Fruit fly (Drosophila melanogaster): ENCODE measurements around the gene grn.

grn gene

DNA sequence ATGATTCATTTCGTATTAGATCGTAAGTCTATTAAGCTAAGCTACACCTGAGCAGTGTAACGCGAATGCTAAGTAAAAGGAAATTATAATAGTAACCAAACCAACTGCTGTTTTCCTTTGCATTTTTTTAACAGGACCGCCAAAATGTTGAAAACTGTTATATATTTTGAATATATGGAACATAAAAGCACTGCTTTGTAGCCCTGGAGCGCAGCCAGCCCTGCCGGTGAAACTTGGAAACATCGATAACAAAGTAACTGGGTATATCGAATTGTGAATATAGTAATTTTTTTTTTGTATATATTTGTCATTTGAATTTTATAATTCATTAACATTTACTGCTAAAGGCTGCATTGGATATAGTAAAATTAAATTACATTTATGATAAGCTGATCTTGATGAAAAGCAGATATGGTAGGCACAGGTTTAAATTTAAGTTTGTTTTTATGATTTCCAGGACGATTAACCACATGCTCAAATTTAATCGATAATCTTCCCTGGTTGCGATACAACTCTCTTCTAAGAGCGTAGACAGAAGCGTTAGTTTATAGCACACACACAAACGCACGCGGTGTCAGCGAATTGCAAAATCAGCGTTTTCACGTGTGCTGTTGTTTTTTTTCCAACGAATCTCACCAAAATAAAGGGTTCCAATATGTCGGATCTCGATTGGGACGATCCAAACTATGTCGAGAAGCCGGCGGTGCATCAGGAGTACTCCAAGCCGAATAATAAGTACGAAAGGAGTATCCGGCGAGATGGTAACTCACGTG is 58.9 kb downstream of the grn start, which contains the start of gene CG7878 (continued):
- TF ChIP-seq CG10959 (GFP tag; IDR thresholded peaks at IDR 0.05) = no peak
- TF ChIP-seq NFAT (GFP tag; IDR thresholded peaks at IDR 0.05) = peak; percentile 76
- peak; percentile 68; the same call in 1 of the 4 replicates for TF ChIP-seq Gug (GFP tag; IDR thresholded peaks at IDR 0.05)
- TF ChIP-seq CG7357 (GFP tag; IDR thresholded peaks at IDR 0.05) = no peak
- TF ChIP-seq CG34376 (GFP tag; optimal IDR thresholded peaks at IDR 0.05) = peak; percentile 49
- TF ChIP-seq YL-1 (GFP tag; optimal IDR thresholded peaks at IDR 0.05) = peak; percentile 65
- peak; percentile 18 for TF ChIP-seq Sry-β (GFP tag; optimal IDR thresholded peaks at IDR 0.05)
- no peak for TF ChIP-seq gfzf (GFP tag; optimal IDR thresholded peaks at IDR 0.05)
- TF ChIP-seq ham (GFP tag; IDR thresholded peaks at IDR 0.05) = 0 out of 2 replicates have a peak, but pooled peaks have one; percentile 32
- TF ChIP-seq CG13624 (GFP tag; optimal IDR thresholded peaks at IDR 0.05) = peak; percentile 60
- TF ChIP-seq Atf3 (GFP tag; optimal IDR thresholded peaks at IDR 0.05) = peak; percentile 8
- TF ChIP-seq CG7928 (GFP tag; optimal IDR thresholded peaks at IDR 0.05) = peak; percentile 99
- no peak for TF ChIP-seq fd102C (GFP tag; optimal IDR thresholded peaks at IDR 0.05)
- TF ChIP-seq CG4854 (GFP tag; optimal IDR thresholded peaks at IDR 0.05) = no peak
- peak; percentile 10 for TF ChIP-seq zf30C (GFP tag; optimal IDR thresholded peaks at IDR 0.05)
- TF ChIP-seq Awh (GFP tag; IDR thresholded peaks at IDR 0.05) = no peak
- 0 out of 2 replicates have a peak, but pooled peaks have one; percentile 7 for TF ChIP-seq CG31224 (GFP tag; IDR thresholded peaks at IDR 0.05)
- TF ChIP-seq CG17568 (GFP tag; optimal IDR thresholded peaks at IDR 0.05) = no peak
- TF ChIP-seq grau (tag; optimal IDR thresholded peaks at IDR 0.05) = peak; percentile 53
- TF ChIP-seq Pdp1 (GFP tag; optimal IDR thresholded peaks at IDR 0.05) = peak; percentile 59 to 68
- TF ChIP-seq run (tag; optimal IDR thresholded peaks at IDR 0.05) = no peak
- peak; percentile 29 for TF ChIP-seq CG30020 (tag; optimal IDR thresholded peaks at IDR 0.05)
- TF ChIP-seq NC2α (GFP tag; optimal IDR thresholded peaks at IDR 0.05) = no peak
- TF ChIP-seq unc-4 (GFP tag; IDR thresholded peaks at IDR 0.05; ENCODE audit: partially characterized antibody) = peak; percentile 84
- TF ChIP-seq CG10209 (GFP tag; optimal IDR thresholded peaks at IDR 0.05) = peak; percentile 18
- peak; percentile 39; the same call in 1 of the 2 replicates for TF ChIP-seq al (GFP tag; IDR thresholded peaks at IDR 0.05)
- TF ChIP-seq Hsf (GFP tag; optimal IDR thresholded peaks at IDR 0.05) = peak; percentile 47
- TF ChIP-seq trh (GFP tag; optimal IDR thresholded peaks at IDR 0.05) = no peak
- TF ChIP-seq Antp (GFP tag; optimal IDR thresholded peaks at IDR 0.05) = peak; percentile 48
- TF ChIP-seq sob (GFP tag; IDR thresholded peaks at IDR 0.05) = peak; percentile 71
- TF ChIP-seq aop (GFP tag; IDR thresholded peaks at IDR 0.05) = no peak
- peak; percentile 17 for TF ChIP-seq twi (tag; optimal IDR thresholded peaks at IDR 0.05)
- peak in 1 of 2 experiments; percentile 33 for TF ChIP-seq bsh (GFP tag; optimal IDR thresholded peaks at IDR 0.05)
- peak; percentile 61 for TF ChIP-seq MBD-R2 (GFP tag; IDR thresholded peaks at IDR 0.05)
- peak; percentile 11 for TF ChIP-seq D19B (GFP tag; optimal IDR thresholded peaks at IDR 0.05)
- peak in 1 of 2 experiments; percentile 20 for TF ChIP-seq insv (GFP tag; optimal IDR thresholded peaks at IDR 0.05)
- peak; percentile 17 for TF ChIP-seq CG5245 (GFP tag; optimal IDR thresholded peaks at IDR 0.05)
- peak; percentile 57 for TF ChIP-seq CG15269 (tag; optimal IDR thresholded peaks at IDR 0.05)
- no peak for TF ChIP-seq cad (GFP tag; optimal IDR thresholded peaks at IDR 0.05)
- TF ChIP-seq CG13287 (GFP tag; IDR thresholded peaks at IDR 0.05; ENCODE audit: partially characterized antibody) = peak; percentile 86
- TF ChIP-seq CG11247 (GFP tag; IDR thresholded peaks at IDR 0.05) = peak; percentile 50; the same call in 1 of the 2 replicates
- no peak for TF ChIP-seq CG17802 (tag; optimal IDR thresholded peaks at IDR 0.05)
- TF ChIP-seq CG11695 (GFP tag; IDR thresholded peaks at IDR 0.05) = 0 out of 3 replicates have a peak, but pooled peaks have one; percentile 20
- no peak for TF ChIP-seq crc (GFP tag; optimal IDR thresholded peaks at IDR 0.05)
- TF ChIP-seq Elba2 (GFP tag; optimal IDR thresholded peaks at IDR 0.05) = no peak
- no peak for TF ChIP-seq Nf-YB (GFP tag; optimal IDR thresholded peaks at IDR 0.05)
- TF ChIP-seq zen (tag; optimal IDR thresholded peaks at IDR 0.05) = no peak
- 0 out of 2 replicates have a peak, but pooled peaks have one; percentile 6 for TF ChIP-seq cas (GFP tag; IDR thresholded peaks at IDR 0.05)
- peak; percentile 71 for TF ChIP-seq Bteb2 (GFP tag; optimal IDR thresholded peaks at IDR 0.05)

Data from whole organism, embryonic.